Worm (Caenorhabditis elegans): ENCODE measurements around the gene rmh-2.

rmh-2 gene

DNA sequence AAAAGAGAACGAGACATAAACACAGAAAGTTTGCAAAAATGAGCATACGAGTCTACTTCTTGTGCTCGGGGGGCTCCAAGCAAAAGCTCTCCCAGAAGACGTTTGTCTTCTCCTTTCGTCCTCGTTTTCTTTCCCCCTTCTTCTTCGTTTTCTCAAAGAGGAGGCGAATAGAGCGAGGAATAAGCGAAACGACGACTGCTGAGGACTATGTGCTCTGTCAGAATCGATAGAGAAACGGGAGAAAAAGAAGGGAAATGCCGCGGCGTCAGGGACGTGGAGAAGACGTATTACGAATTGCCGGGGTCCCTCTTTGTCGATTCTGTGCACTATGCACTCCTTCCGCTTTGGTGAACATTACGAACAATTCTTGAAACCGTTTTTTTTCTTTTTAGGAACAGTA, 47.9 kb upstream of the rmh-2 start (continued):
- TF ChIP-seq hmg-20 (GFP tag; IDR thresholded peaks at IDR 0.05) (no peak), F57A8.1 (GFP tag; optimal IDR thresholded peaks at IDR 0.05) (no peak), K12H6.12 (tag; optimal IDR thresholded peaks at IDR 0.05) (peak; percentile 13), madf-6 (GFP tag; IDR thresholded peaks at IDR 0.05) (peak; percentile 50; the same call in 1 of the 2 replicates), ceh-100 (GFP tag; IDR thresholded peaks at IDR 0.05) (peak; percentile 18; the same call in 1 of the 2 replicates), repo-1 (tag; optimal IDR thresholded peaks at IDR 0.05) (no peak), zfh-2 (GFP tag; conservative IDR thresholded peaks at IDR 0.05) (peak; percentile 51), B0261.1 (tag; optimal IDR thresholded peaks at IDR 0.05) (no peak), ekl-4 (GFP tag; IDR thresholded peaks at IDR 0.05) (peak; percentile 46; the same call in 1 of the 2 replicates), gei-17 (GFP tag; optimal IDR thresholded peaks at IDR 0.05) (no peak), ccch-3 (GFP tag; optimal IDR thresholded peaks at IDR 0.05) (no peak), atf-7 (tag; optimal IDR thresholded peaks at IDR 0.05) (peak; percentile 28), C17E4.6 (GFP tag; IDR thresholded peaks at IDR 0.05) (peak; percentile 62; the same call in 1 of the 2 replicates), T07F8.4 (tag; optimal IDR thresholded peaks at IDR 0.05) (no peak), madf-3 (GFP tag; IDR thresholded peaks at IDR 0.05) (no peak), pbrm-1 (GFP tag; IDR thresholded peaks at IDR 0.05) (peak; percentile 58; the same call in 1 of the 2 replicates), akir-1 (GFP tag; optimal IDR thresholded peaks at IDR 0.05) (no peak), F33H1.4 (GFP tag; IDR thresholded peaks at IDR 0.05) (no peak), lin-40 (tag; optimal IDR thresholded peaks at IDR 0.05) (no peak), lir-1 (GFP tag; conservative IDR thresholded peaks at IDR 0.05) (no peak), fkh-3 (tag; optimal IDR thresholded peaks at IDR 0.05) (no peak), ceh-40 (GFP tag; IDR thresholded peaks at IDR 0.05) (no peak), ceh-58 (GFP tag; IDR thresholded peaks at IDR 0.05) (no peak), F23B12.7 (tag; optimal IDR thresholded peaks at IDR 0.05; ENCODE audit: insufficient read depth) (no peak), dox-1 (GFP tag; IDR thresholded peaks at IDR 0.05) (no peak), sea-2 (GFP tag; IDR thresholded peaks at IDR 0.05) (no peak), madf-10 (tag; optimal IDR thresholded peaks at IDR 0.05) (no peak), cebp-2 (GFP tag; IDR thresholded peaks at IDR 0.05) (no peak), F57C9.4 (tag; optimal IDR thresholded peaks at IDR 0.05) (no peak), egl-44 (GFP tag; IDR thresholded peaks at IDR 0.05) (no peak), attf-5 (GFP tag; optimal IDR thresholded peaks at IDR 0.05) (peak; percentile 28), rpc-1 (optimal IDR thresholded peaks at IDR 0.05) (no peak), rpc-1 (tag; optimal IDR thresholded peaks at IDR 0.05) (no peak), madf-8 (GFP tag; conservative IDR thresholded peaks at IDR 0.05) (no peak), sptf-2 (GFP tag; optimal IDR thresholded peaks at IDR 0.05) (no peak), B0019.2 (GFP tag; conservative IDR thresholded peaks at IDR 0.05) (no peak), mes-4 (tag; optimal IDR thresholded peaks at IDR 0.05) (no peak), nfyb-1 (GFP tag; IDR thresholded peaks at IDR 0.05) (0 out of 2 replicates have a peak, but pooled peaks have one; percentile 47), snpc-3.4 (tag; optimal IDR thresholded peaks at IDR 0.05) (peak; percentile 16), lsl-1 (GFP tag; optimal IDR thresholded peaks at IDR 0.05) (no peak), pha-4 (tag; optimal IDR thresholded peaks at IDR 0.05) (no peak), tlf-1 (GFP tag; optimal IDR thresholded peaks at IDR 0.05) (no peak), D2030.7 (GFP tag; IDR thresholded peaks at IDR 0.05) (peak; percentile 41), nhr-80 (tag; optimal IDR thresholded peaks at IDR 0.05) (no peak), F52B5.7 (tag; optimal IDR thresholded peaks at IDR 0.05) (no peak), efl-1 (GFP tag; optimal IDR thresholded peaks at IDR 0.05) (no peak), lin-26 (GFP tag; IDR thresholded peaks at IDR 0.05) (peak; percentile 45; the same call in 1 of the 2 replicates), Y95B8A.8 (GFP tag; IDR thresholded peaks at IDR 0.05) (no peak), F10E7.11 (tag; optimal IDR thresholded peaks at IDR 0.05) (peak; percentile 33), lin-54 (GFP tag; optimal IDR thresholded peaks at IDR 0.05) (no peak)

All from whole organism, young adult.